Fruit fly (Drosophila melanogaster): ENCODE results near the gene CG1951.

The CG1951 gene

DNA sequence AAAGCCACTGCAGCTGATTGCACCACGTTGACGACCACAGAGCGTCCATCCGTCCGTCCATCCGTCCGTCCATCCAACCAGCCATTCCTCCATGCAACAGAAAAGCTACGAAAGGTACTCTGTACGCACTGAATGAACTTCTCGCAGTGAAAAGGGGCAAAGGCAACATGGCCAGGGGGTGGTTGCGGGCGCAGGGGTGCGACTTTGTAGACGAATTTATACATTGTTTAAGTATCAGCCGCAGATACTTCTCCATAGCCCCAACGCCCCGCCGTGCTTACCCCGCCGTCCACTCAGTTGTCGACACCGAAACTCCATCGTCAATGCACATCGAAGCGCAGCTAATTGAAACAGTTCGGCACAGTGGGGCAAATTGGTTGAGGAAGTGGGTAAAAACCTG lies 27.0 kb upstream of the CG1951 start:
- TF ChIP-seq Vsx2 (GFP tag; optimal IDR thresholded peaks at IDR 0.05; ENCODE audit: partially characterized antibody), result no peak
- TF ChIP-seq ey (GFP tag; optimal IDR thresholded peaks at IDR 0.05), result no peak
- no peak for TF ChIP-seq Sp1 (GFP tag; optimal IDR thresholded peaks at IDR 0.05)
- TF ChIP-seq Myc (optimal IDR thresholded peaks at IDR 0.05), result no peak
- TF ChIP-seq h (GFP tag; optimal IDR thresholded peaks at IDR 0.05), result no peak
- TF ChIP-seq pan (optimal IDR thresholded peaks at IDR 0.05), result no peak
- TF ChIP-seq Abd-B (GFP tag; optimal IDR thresholded peaks at IDR 0.05), result no peak
- TF ChIP-seq tai (GFP tag; optimal IDR thresholded peaks at IDR 0.05), result no peak
- TF ChIP-seq Mio (GFP tag; optimal IDR thresholded peaks at IDR 0.05), result no peak
- no peak for TF ChIP-seq Hr83 (GFP tag; optimal IDR thresholded peaks at IDR 0.05; ENCODE audit: poor library complexity, severe bottlenecking)
- TF ChIP-seq CrebA (GFP tag; optimal IDR thresholded peaks at IDR 0.05; ENCODE audit: borderline replicate concordance), result no peak
- TF ChIP-seq woc (GFP tag; optimal IDR thresholded peaks at IDR 0.05), result no peak
- no peak for TF ChIP-seq CG9705 (GFP tag; optimal IDR thresholded peaks at IDR 0.05)
- TF ChIP-seq HLH106 (tag; optimal IDR thresholded peaks at IDR 0.05), result no peak

DNA sequence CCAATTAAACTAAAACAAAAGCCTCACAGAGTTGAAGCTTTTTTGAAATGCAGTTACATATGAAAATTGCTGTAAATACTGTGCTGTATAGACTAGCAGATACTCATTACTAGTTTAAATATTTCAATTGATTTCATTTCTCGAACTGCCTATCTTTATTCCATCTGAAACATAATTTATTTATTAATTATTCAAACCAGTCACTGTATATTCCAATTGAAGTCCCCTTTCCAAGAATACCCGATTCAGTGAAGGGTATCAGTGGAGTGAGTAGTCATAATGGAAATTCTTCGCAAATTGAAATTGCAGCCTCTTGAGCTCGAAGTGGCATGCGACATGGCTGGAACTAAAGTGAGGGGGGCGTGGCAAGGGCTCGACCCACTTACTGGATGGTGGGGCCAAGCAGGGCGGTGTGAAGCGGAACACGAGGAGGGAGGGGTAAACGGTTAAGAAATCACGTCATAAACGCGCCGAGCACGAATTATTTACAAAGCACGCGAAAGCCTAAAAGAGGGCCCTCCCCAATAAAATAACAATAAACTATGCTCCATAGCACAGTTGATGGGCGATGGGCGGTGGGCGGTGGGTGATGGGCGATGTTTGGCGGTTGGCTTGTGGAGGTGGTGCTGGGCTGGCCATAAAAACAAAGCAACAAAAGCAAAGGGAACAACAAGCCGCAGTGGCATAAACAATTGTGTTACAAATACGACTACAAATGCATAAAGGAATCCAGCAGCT lies 22.0 kb upstream of the CG1951 start:
- TF ChIP-seq CG32264 (GFP tag; optimal IDR thresholded peaks at IDR 0.05) (no peak), CrebA (GFP tag; optimal IDR thresholded peaks at IDR 0.05; ENCODE audit: borderline replicate concordance) (no peak), psq (GFP tag; optimal IDR thresholded peaks at IDR 0.05) (no peak), fru (GFP tag; optimal IDR thresholded peaks at IDR 0.05) (peak; percentile 24), Dfd (GFP tag; optimal IDR thresholded peaks at IDR 0.05) (no peak), h (GFP tag; optimal IDR thresholded peaks at IDR 0.05) (peak; percentile 35), lola (GFP tag; optimal IDR thresholded peaks at IDR 0.05) (no peak), foxo (GFP tag; optimal IDR thresholded peaks at IDR 0.05) (peak in 1 of 2 experiments; percentile 5), OdsH (GFP tag; optimal IDR thresholded peaks at IDR 0.05) (no peak), rgr (GFP tag; optimal IDR thresholded peaks at IDR 0.05) (peak; percentile 1), pan (optimal IDR thresholded peaks at IDR 0.05) (no peak), HLH106 (tag; optimal IDR thresholded peaks at IDR 0.05) (peak; percentile 7)

DNA sequence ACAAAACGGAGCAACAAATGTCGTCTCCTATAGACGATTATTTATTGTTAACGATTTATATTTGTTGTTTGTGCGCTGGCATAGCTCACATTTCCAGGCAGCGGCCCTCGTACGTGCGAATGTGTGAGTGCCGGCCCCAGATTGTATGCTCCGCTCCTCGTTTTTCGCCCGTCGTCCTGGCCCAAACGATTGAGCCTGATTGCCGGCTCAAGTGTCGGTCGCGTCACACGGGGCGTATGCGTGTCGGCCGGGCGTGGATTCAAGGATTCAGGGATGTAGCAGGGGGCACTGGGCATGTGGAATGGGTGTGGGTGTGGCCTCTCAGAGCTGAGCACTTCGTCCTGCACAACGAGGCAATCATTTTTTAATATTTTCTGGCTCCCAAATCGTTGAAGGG lies 21.4 kb upstream of the CG1951 start:
- no peak for TF ChIP-seq Abd-B (GFP tag; optimal IDR thresholded peaks at IDR 0.05)
- TF ChIP-seq Vsx2 (GFP tag; optimal IDR thresholded peaks at IDR 0.05; ENCODE audit: partially characterized antibody), result no peak
- TF ChIP-seq Sp1 (GFP tag; optimal IDR thresholded peaks at IDR 0.05), result no peak
- TF ChIP-seq sv (GFP tag; optimal IDR thresholded peaks at IDR 0.05), result no peak
- no peak for TF ChIP-seq Hnf4 (GFP tag; optimal IDR thresholded peaks at IDR 0.05)
- no peak for TF ChIP-seq pan (optimal IDR thresholded peaks at IDR 0.05)
- no peak for TF ChIP-seq foxo (GFP tag; optimal IDR thresholded peaks at IDR 0.05)
- TF ChIP-seq psq (GFP tag; optimal IDR thresholded peaks at IDR 0.05), result no peak
- no peak for TF ChIP-seq GATAd (GFP tag; optimal IDR thresholded peaks at IDR 0.05)
- no peak for TF ChIP-seq CG32264 (GFP tag; optimal IDR thresholded peaks at IDR 0.05)
- no peak for TF ChIP-seq Myc (optimal IDR thresholded peaks at IDR 0.05)
- TF ChIP-seq brk (GFP tag; optimal IDR thresholded peaks at IDR 0.05), result no peak
- TF ChIP-seq woc (GFP tag; optimal IDR thresholded peaks at IDR 0.05), result no peak

DNA sequence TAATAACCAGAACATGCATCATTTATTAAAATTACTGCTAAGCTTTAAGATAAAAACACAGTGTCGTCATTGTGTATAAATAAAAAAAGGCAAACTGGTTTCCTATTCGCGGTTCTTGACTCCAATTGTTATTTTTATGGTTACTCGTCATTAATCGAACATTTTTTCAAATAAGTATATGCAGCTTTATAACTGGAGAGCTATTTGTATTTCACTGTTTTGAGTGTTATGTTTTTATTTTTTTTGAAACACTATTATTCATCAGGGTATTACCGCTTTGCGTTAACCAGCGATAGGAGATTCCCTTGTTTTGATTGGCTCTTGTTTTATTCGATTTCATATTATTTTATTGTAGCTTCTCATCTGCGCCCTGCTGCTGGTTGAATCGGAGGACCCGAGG lies 15.9 kb upstream of the CG1951 start:
- TF ChIP-seq brk (GFP tag; optimal IDR thresholded peaks at IDR 0.05) (no peak), usp (GFP tag; optimal IDR thresholded peaks at IDR 0.05) (no peak), h (GFP tag; optimal IDR thresholded peaks at IDR 0.05) (no peak), psq (GFP tag; optimal IDR thresholded peaks at IDR 0.05) (no peak), Dif (GFP tag; optimal IDR thresholded peaks at IDR 0.05; ENCODE audit: partially characterized antibody) (no peak), GATAd (GFP tag; optimal IDR thresholded peaks at IDR 0.05) (no peak), Vsx2 (GFP tag; optimal IDR thresholded peaks at IDR 0.05; ENCODE audit: partially characterized antibody) (no peak)

DNA sequence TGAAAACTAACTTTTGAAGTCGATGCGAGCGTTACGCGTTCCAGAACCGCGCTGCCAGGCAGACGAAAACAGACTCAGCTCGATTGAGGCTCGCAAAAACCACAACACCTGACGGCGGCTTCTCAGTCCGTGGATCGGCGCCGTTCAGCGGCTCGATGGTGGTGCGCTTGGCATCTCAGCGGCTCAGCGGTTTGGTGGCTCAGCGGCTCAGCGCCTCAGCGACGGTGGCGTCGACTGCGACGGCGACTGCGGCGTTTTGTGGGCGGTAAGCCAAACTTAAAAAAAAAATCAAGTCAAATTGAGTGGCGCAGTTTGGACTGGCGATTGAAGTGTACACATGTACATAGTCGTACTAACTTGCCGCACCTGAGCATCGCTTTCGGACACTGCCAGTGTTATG lies 6.7 kb upstream of the CG1951 start, which contains the start of gene wat:
Gene wat (minus strand): TSS at position 41 of the 400 bp plus-strand sequence.
- no peak for TF ChIP-seq N (GFP tag; optimal IDR thresholded peaks at IDR 0.05)
- no peak for TF ChIP-seq Myc (optimal IDR thresholded peaks at IDR 0.05)
- TF ChIP-seq Hr78 (GFP tag; optimal IDR thresholded peaks at IDR 0.05), result no peak
- no peak for TF ChIP-seq CrebA (GFP tag; optimal IDR thresholded peaks at IDR 0.05; ENCODE audit: borderline replicate concordance)
- no peak for TF ChIP-seq fru (GFP tag; optimal IDR thresholded peaks at IDR 0.05)
- TF ChIP-seq sage (GFP tag; optimal IDR thresholded peaks at IDR 0.05), result no peak
- no peak for TF ChIP-seq CG9705 (GFP tag; optimal IDR thresholded peaks at IDR 0.05)
- no peak for TF ChIP-seq rgr (GFP tag; optimal IDR thresholded peaks at IDR 0.05)
- no peak for TF ChIP-seq h (GFP tag; optimal IDR thresholded peaks at IDR 0.05)
- TF ChIP-seq Hr83 (GFP tag; optimal IDR thresholded peaks at IDR 0.05; ENCODE audit: poor library complexity, severe bottlenecking), result no peak
- no peak for TF ChIP-seq jim (GFP tag; optimal IDR thresholded peaks at IDR 0.05)
- no peak for TF ChIP-seq Dif (GFP tag; optimal IDR thresholded peaks at IDR 0.05; ENCODE audit: partially characterized antibody)
- TF ChIP-seq usp (GFP tag; optimal IDR thresholded peaks at IDR 0.05), result no peak
- TF ChIP-seq Rel (GFP tag; optimal IDR thresholded peaks at IDR 0.05), result no peak
- TF ChIP-seq Rel (tag; optimal IDR thresholded peaks at IDR 0.05), result no peak
- no peak for TF ChIP-seq tai (GFP tag; optimal IDR thresholded peaks at IDR 0.05)
- TF ChIP-seq br (GFP tag; optimal IDR thresholded peaks at IDR 0.05), result no peak
- TF ChIP-seq HLH106 (tag; optimal IDR thresholded peaks at IDR 0.05), result no peak
- TF ChIP-seq pan (optimal IDR thresholded peaks at IDR 0.05), result no peak

Measured in whole organism, wandering third instar larva.